Fruit fly (Drosophila melanogaster) whole organism, wandering third instar larva: ENCODE data around the gene tra.

ENCODE experiments used
- N ChIP-seq: fragments of >200 bp; optimal IDR thresholded peaks from 2 replicates; lab custom pipeline; 2018; ENCODE audit warnings: missing biosample characterization, missing external identifiers, missing genetic modification characterization
- h ChIP-seq: fragments of 200-800 bp; sonication (Bioruptor generic); optimal IDR thresholded peaks from 3 replicates; lab custom pipeline; 2016; ENCODE audit warnings: missing biosample characterization, mild to moderate bottlenecking, missing genetic modification characterization
- psq ChIP-seq: fragments of 200-800 bp; sonication (Bioruptor generic); optimal IDR thresholded peaks from 3 replicates; lab custom pipeline; 2017; ENCODE audit warnings: missing biosample characterization, mild to moderate bottlenecking, missing genetic modification characterization, moderate library complexity
- sv ChIP-seq: fragments of 200-800 bp; sonication (Bioruptor generic); optimal IDR thresholded peaks from 3 replicates; lab custom pipeline; 2016; ENCODE audit warnings: missing biosample characterization, missing genetic modification characterization

dm6 chr3L:16567495-16567894 lies 23.4 kb downstream of the tra start:
- TF ChIP-seq N (GFP tag; lab: Kevin White, UChicago) (no peak), psq (GFP tag; lab: Kevin White, UChicago) (no peak), sv (GFP tag; lab: Kevin White, UChicago) (peak; percentile 14), h (GFP tag; lab: Kevin White, UChicago) (no peak)
